Fruit fly (Drosophila melanogaster): ENCODE data around the gene Npc2d.

Gene Npc2d

DNA sequence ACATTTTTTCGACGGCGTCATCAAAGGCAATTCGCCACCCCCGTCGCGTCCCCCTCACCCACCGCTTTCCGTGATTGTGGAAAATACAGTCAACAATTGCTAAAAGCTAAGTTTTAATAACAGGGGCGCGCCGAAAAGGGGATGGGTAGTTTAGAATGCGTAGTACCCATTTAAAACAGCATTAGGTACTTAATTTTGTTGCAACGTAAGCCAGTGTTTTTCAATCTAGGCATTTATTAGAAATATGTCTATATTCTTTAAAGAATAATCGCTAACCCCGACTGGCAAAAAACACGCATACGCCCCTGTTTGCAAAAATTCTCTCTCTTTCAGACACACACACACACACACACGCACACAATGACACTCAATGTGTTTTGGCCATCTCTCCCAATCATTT lies 29.0 kb upstream of the Npc2d start (continued):
- TF ChIP-seq HLH3B (GFP tag; IDR thresholded peaks at IDR 0.05) (peak; percentile 14; the same call in 1 of the 2 replicates), salm (tag; optimal IDR thresholded peaks at IDR 0.05) (no peak), Hey (tag; optimal IDR thresholded peaks at IDR 0.05) (no peak), CG13775 (GFP tag; optimal IDR thresholded peaks at IDR 0.05) (peak; percentile 49), chif (GFP tag; optimal IDR thresholded peaks at IDR 0.05) (no peak), Side (GFP tag; optimal IDR thresholded peaks at IDR 0.05) (no peak), CG2889 (GFP tag; IDR thresholded peaks at IDR 0.05) (no peak), GATAe (GFP tag; conservative IDR thresholded peaks at IDR 0.05) (no peak), CG1832 (GFP tag; optimal IDR thresholded peaks at IDR 0.05) (no peak)

DNA sequence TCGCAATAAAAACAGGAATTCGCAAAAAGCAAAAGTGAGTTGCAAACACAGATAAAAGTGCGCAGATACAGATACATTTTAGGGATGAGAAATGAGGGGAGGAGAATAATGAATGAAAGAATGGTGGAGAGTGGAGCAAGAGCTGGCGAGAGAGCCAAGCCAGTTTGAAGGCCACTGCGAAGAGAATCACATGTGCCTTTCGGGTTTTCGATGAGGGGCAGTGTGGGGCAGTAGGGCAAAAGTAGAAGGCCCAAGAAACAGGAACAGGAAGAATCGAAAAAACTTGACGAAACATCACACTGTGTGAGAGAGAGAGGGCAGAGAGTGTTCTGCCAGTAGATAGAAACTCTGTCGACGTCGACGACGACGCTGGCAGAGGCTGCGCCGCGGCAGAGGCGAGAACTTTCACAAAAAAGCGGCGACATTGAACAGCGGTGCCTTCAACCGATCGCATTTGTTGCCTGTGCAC lies 28.3 kb upstream of the Npc2d start:
- peak; percentile 29 for TF ChIP-seq nom (GFP tag; optimal IDR thresholded peaks at IDR 0.05)
- TF ChIP-seq Adf1 (GFP tag; IDR thresholded peaks at IDR 0.05): peak; percentile 89
- no peak for TF ChIP-seq ems (GFP tag; optimal IDR thresholded peaks at IDR 0.05)
- no peak for TF ChIP-seq Tbp (GFP tag; optimal IDR thresholded peaks at IDR 0.05)
- no peak for TF ChIP-seq gt (GFP tag; IDR thresholded peaks at IDR 0.05)
- TF ChIP-seq ftz-f1 (GFP tag; optimal IDR thresholded peaks at IDR 0.05): peak; percentile 68
- TF ChIP-seq CG15601 (tag; optimal IDR thresholded peaks at IDR 0.05): peak; percentile 72
- TF ChIP-seq chinmo (GFP tag; IDR thresholded peaks at IDR 0.05; ENCODE audit: partially characterized antibody): 0 out of 4 replicates have a peak, but pooled peaks have one; percentile 51
- 0 out of 3 replicates have a peak, but pooled peaks have one; percentile 34 for TF ChIP-seq Optix (GFP tag; IDR thresholded peaks at IDR 0.05)
- no peak for TF ChIP-seq ken (GFP tag; IDR thresholded peaks at IDR 0.05)
- peak; percentile 46 to 68 for TF ChIP-seq Trl (optimal IDR thresholded peaks at IDR 0.05)
- TF ChIP-seq Trl (GFP tag; optimal IDR thresholded peaks at IDR 0.05): no peak
- TF ChIP-seq crol (GFP tag; IDR thresholded peaks at IDR 0.05): 0 out of 2 replicates have a peak, but pooled peaks have one; percentile 28

DNA sequence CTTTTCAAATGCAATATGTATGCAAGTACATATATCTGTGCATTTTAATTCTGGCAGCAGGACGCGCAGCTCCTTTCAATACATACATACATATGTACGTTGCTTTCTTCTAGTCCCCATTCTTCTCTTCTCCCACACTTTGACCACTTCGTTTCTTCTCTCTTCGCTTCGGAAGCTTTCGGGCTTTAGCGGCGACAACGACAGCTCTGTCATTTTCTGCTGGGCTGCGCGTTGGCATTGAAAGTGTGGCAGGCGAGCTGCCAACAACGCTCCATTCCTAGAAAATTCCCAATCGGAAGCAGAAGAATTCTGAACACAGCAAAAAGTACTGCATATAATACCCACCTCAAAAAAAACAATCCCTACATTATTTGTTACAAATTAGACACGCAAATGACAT lies 27.2 kb upstream of the Npc2d start:
- TF ChIP-seq CkIIα-i1 (GFP tag; IDR thresholded peaks at IDR 0.05): no peak
- TF ChIP-seq Trl (optimal IDR thresholded peaks at IDR 0.05): peak in 1 of 2 experiments; percentile 14
- TF ChIP-seq Trl (GFP tag; optimal IDR thresholded peaks at IDR 0.05): no peak
- no peak for TF ChIP-seq Asciz (GFP tag; optimal IDR thresholded peaks at IDR 0.05)
- TF ChIP-seq CG18619 (GFP tag; optimal IDR thresholded peaks at IDR 0.05): no peak
- TF ChIP-seq ap (GFP tag; IDR thresholded peaks at IDR 0.05): no peak
- no peak for TF ChIP-seq ham (GFP tag; IDR thresholded peaks at IDR 0.05)
- no peak for TF ChIP-seq Bgb (GFP tag; IDR thresholded peaks at IDR 0.05; ENCODE audit: partially characterized antibody)
- TF ChIP-seq HHEX (GFP tag; optimal IDR thresholded peaks at IDR 0.05): no peak
- TF ChIP-seq gt (GFP tag; IDR thresholded peaks at IDR 0.05): no peak
- TF ChIP-seq hkb (optimal IDR thresholded peaks at IDR 0.05): no peak
- no peak for TF ChIP-seq hkb (GFP tag; IDR thresholded peaks at IDR 0.05)
- no peak for TF ChIP-seq ranshi (GFP tag; IDR thresholded peaks at IDR 0.05)
- no peak for TF ChIP-seq lov (optimal IDR thresholded peaks at IDR 0.05)
- no peak for TF ChIP-seq lov (GFP tag; IDR thresholded peaks at IDR 0.05)
- no peak for TF ChIP-seq grn (GFP tag; optimal IDR thresholded peaks at IDR 0.05)
- 0 out of 3 replicates have a peak, but pooled peaks have one; percentile 1 for TF ChIP-seq croc (GFP tag; conservative IDR thresholded peaks at IDR 0.05)
- no peak for TF ChIP-seq CG11247 (GFP tag; IDR thresholded peaks at IDR 0.05)
- no peak for TF ChIP-seq CG14014 (GFP tag; IDR thresholded peaks at IDR 0.05)
- no peak for TF ChIP-seq Dfd (GFP tag; optimal IDR thresholded peaks at IDR 0.05)
- no peak for TF ChIP-seq Ravus (GFP tag; IDR thresholded peaks at IDR 0.05)
- no peak for TF ChIP-seq CG2129 (GFP tag; IDR thresholded peaks at IDR 0.05; ENCODE audit: partially characterized antibody)
- TF ChIP-seq Deaf1 (tag; optimal IDR thresholded peaks at IDR 0.05): peak; percentile 84
- no peak for TF ChIP-seq emc (GFP tag; optimal IDR thresholded peaks at IDR 0.05)
- no peak for TF ChIP-seq chn (GFP tag; optimal IDR thresholded peaks at IDR 0.05)
- TF ChIP-seq HLH4C (GFP tag; IDR thresholded peaks at IDR 0.05; ENCODE audit: partially characterized antibody): no peak
- no peak for TF ChIP-seq Opbp (GFP tag; IDR thresholded peaks at IDR 0.05; ENCODE audit: partially characterized antibody)
